Worm (Caenorhabditis elegans) whole organism, L4 larva: ENCODE data around the gene ncap-1.

Experiments used
- T20F7.1 ChIP-seq: fragments of 200-800 bp; sonication (Bioruptor generic); optimal IDR thresholded peaks from 2 replicates; lab custom pipeline; 2018; ENCODE audit warnings: mild to moderate bottlenecking, missing genetic modification characterization, missing compliant biosample characterization
- Y105C5A.15 ChIP-seq: fragments of 200-800 bp; sonication (Bioruptor generic); IDR thresholded peaks from 2 replicates; pipeline ENCODE4 v1.3.6; 2022; ENCODE audit warnings: missing genetic modification characterization, missing compliant biosample characterization
- Y75B8A.6 ChIP-seq: fragments of 200-800 bp; sonication (Bioruptor generic); IDR thresholded peaks from 2 replicates; pipeline ENCODE4 v1.3.6; 2022; ENCODE audit warnings: missing genetic modification reagents, missing genetic modification characterization, missing compliant biosample characterization
- aha-1 ChIP-seq: fragments of 150-350 bp; peaks from one replicate; lab custom pipeline; 2014; ENCODE audit warnings: missing biosample characterization, missing genetic modification characterization
- aly-2 ChIP-seq: sonication (generic microtip); optimal IDR thresholded peaks from 2 replicates; lab custom pipeline; 2018; ENCODE audit warnings: missing biosample characterization, missing genetic modification characterization
- ama-1 ChIP-seq: fragments of 150-350 bp; optimal IDR thresholded peaks from 2 replicates; lab custom pipeline; 2014; ENCODE audit warnings: inconsistent platforms, mixed read lengths
- arid-1 ChIP-seq: fragments of 200-800 bp; sonication (Bioruptor generic); conservative IDR thresholded peaks from 2 replicates; pipeline ENCODE4 v1.3.6; 2022; ENCODE audit warnings: missing genetic modification reagents, missing genetic modification characterization, missing compliant biosample characterization
- ceh-28 ChIP-seq: fragments of 150-350 bp; optimal IDR thresholded peaks from 2 replicates; lab custom pipeline; 2014; ENCODE audit warnings: missing biosample characterization, missing genetic modification reagents, missing genetic modification characterization
- ceh-32 ChIP-seq: sonication (generic microtip); optimal IDR thresholded peaks from 2 replicates; lab custom pipeline; 2016; ENCODE audit warnings: mild to moderate bottlenecking, missing genetic modification characterization, missing compliant biosample characterization; ENCODE audit not compliant: poor library complexity
- ceh-44 ChIP-seq: fragments of 200-800 bp; sonication (Bioruptor generic); IDR thresholded peaks from 2 replicates; pipeline ENCODE4 v1.3.6; 2022; ENCODE audit warnings: missing genetic modification reagents, missing genetic modification characterization, missing compliant biosample characterization
- ces-1 ChIP-seq: fragments of 150-350 bp; sonication (generic microtip); optimal IDR thresholded peaks from 4 replicates; lab custom pipeline; 2014; ENCODE audit warnings: missing biosample characterization, missing genetic modification reagents, missing genetic modification characterization
- dmd-8 ChIP-seq: fragments of 200-800 bp; sonication (Bioruptor generic); IDR thresholded peaks from 2 replicates; pipeline ENCODE4 v1.3.6; 2022; ENCODE audit warnings: missing genetic modification characterization, missing compliant biosample characterization
- duxl-1 ChIP-seq: sonication (generic microtip); optimal IDR thresholded peaks from 2 replicates; lab custom pipeline; 2016; ENCODE audit warnings: mild to moderate bottlenecking, missing genetic modification characterization, moderate library complexity, missing compliant biosample characterization; ENCODE audit not compliant: poor library complexity
- dve-1 ChIP-seq: sonication (generic microtip); optimal IDR thresholded peaks from 2 replicates; lab custom pipeline; 2017; ENCODE audit warnings: antibody characterized with exemption, mild to moderate bottlenecking, missing genetic modification characterization, missing compliant biosample characterization; ENCODE audit not compliant: insufficient read depth
- fos-1 ChIP-seq: fragments of 150-350 bp; optimal IDR thresholded peaks from 2 replicates; lab custom pipeline; 2014; ENCODE audit warnings: missing biosample characterization, missing genetic modification characterization
- hlh-30 ChIP-seq: sonication (generic microtip); optimal IDR thresholded peaks from 2 replicates; lab custom pipeline; 2017; ENCODE audit warnings: antibody characterized with exemption, mild to moderate bottlenecking, missing genetic modification characterization, missing compliant biosample characterization; ENCODE audit not compliant: insufficient read depth
- hmg-1.1 ChIP-seq: fragments of 200-800 bp; sonication (Bioruptor generic); IDR thresholded peaks from 2 replicates; pipeline ENCODE4 v1.3.6; 2022; ENCODE audit warnings: missing genetic modification reagents, missing genetic modification characterization, missing compliant biosample characterization
- nhr-102 ChIP-seq: sonication (generic microtip); optimal IDR thresholded peaks from 2 replicates; lab custom pipeline; 2016; ENCODE audit warnings: mild to moderate bottlenecking, missing genetic modification characterization, moderate library complexity, missing compliant biosample characterization
- nhr-11 ChIP-seq: fragments of 150-350 bp; optimal IDR thresholded peaks from 2 replicates; lab custom pipeline; 2014; ENCODE audit warnings: missing biosample characterization, missing genetic modification characterization
- nhr-111 ChIP-seq: fragments of 200-800 bp; sonication (Bioruptor generic); optimal IDR thresholded peaks from 2 replicates; lab custom pipeline; 2018; ENCODE audit warnings: mild to moderate bottlenecking, missing genetic modification characterization, missing compliant biosample characterization
- nhr-42 ChIP-seq: fragments of 200-800 bp; sonication (Bioruptor generic); IDR thresholded peaks from 2 replicates; pipeline ENCODE4 v1.3.6; 2022; ENCODE audit warnings: missing genetic modification characterization, missing compliant biosample characterization
- nhr-6 ChIP-seq: fragments of 150-350 bp; optimal IDR thresholded peaks from 2 replicates; lab custom pipeline; 2014; ENCODE audit warnings: missing biosample characterization, missing genetic modification characterization
- pha-4 ChIP-seq, 2 experiments: fragments of 150-350 bp in 1 of 2; fragments of 200-800 bp in 1 of 2; sonication (Bioruptor generic) in 1 of 2; IDR thresholded peaks in 1 of 2; optimal IDR thresholded peaks in 1 of 2; 2 replicates each; pipeline versions ENCODE4 v1.3.6 to Lab custom; 2014 to 2022; ENCODE audit warnings: missing genetic modification characterization in 2 of 2, missing genetic modification reagents in 2 of 2, missing biosample characterization in 1 of 2, missing compliant biosample characterization in 1 of 2
- pqm-1 ChIP-seq: sonication (generic microtip); optimal IDR thresholded peaks from 2 replicates; lab custom pipeline; 2017; ENCODE audit warnings: missing biosample characterization, missing genetic modification characterization
- set-16 ChIP-seq: fragments of 200-800 bp; sonication (Bioruptor generic); IDR thresholded peaks from 2 replicates; pipeline ENCODE4 v1.3.6; 2022; ENCODE audit warnings: missing genetic modification reagents, missing genetic modification characterization, missing compliant biosample characterization
- snpc-1.2 ChIP-seq: fragments of 200-800 bp; sonication (Bioruptor generic); IDR thresholded peaks from 2 replicates; pipeline ENCODE4 v1.3.6; 2022; ENCODE audit warnings: missing genetic modification reagents, missing genetic modification characterization, missing compliant biosample characterization
- spr-3 ChIP-seq: fragments of 200-800 bp; sonication (Bioruptor generic); optimal IDR thresholded peaks from 2 replicates; lab custom pipeline; 2018; ENCODE audit warnings: mild to moderate bottlenecking, missing genetic modification characterization, missing compliant biosample characterization
- tra-1 ChIP-seq: fragments of 200-800 bp; sonication (Bioruptor generic); IDR thresholded peaks from 2 replicates; pipeline ENCODE4 v1.3.6; 2022; ENCODE audit warnings: missing genetic modification reagents, missing genetic modification characterization, missing compliant biosample characterization
- unc-62 ChIP-seq, 3 experiments: fragments of 150-350 bp in 1 of 3; sonication (generic microtip); optimal IDR thresholded peaks in 2 of 3; peaks in 1 of 3; 1 replicate in 1 of 3; 2 replicates in 2 of 3; lab custom pipeline; 2014 to 2017; ENCODE audit warnings: missing biosample characterization in 3 of 3, missing genetic modification characterization in 3 of 3, missing genetic modification reagents in 3 of 3, missing genotype in 1 of 3
- vab-7 ChIP-seq: fragments of 200-800 bp; sonication (Bioruptor generic); IDR thresholded peaks from 2 replicates; pipeline ENCODE4 v1.3.6; 2022; ENCODE audit warnings: missing genetic modification reagents, missing genetic modification characterization, missing compliant biosample characterization

ncap-1 gene

DNA sequence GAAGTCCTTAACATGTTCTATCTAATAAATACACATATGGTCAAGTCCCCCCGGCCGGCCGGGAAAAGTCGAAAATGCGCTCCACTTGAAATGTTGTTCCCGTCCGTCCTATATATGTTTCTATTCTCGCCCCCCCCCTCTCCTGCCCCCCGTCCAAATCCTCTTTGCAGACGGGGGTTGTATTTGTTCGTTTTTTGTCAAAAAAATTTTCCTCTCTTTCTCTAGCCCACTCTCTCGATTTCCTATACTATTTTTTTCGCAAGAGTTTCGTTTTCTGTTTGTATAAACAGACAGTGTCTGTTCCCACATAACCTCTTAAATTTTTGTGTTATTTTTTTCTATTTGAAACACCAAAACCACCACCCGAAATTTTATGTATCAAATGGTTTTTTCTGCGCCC, 48.0 kb upstream of the ncap-1 start (continued):
- TF ChIP-seq aly-2 (tag; lab: Kevin White, UChicago) (no peak), vab-7 (no peak), nhr-102 (tag; lab: Kevin White, UChicago) (no peak), tra-1 (GFP tag; lab: Robert Waterston, UW) (no peak), spr-3 (no peak), pha-4 (GFP tag; IDR thresholded peaks at IDR 0.05; lab: Robert Waterston, UW) (peak; percentile 29; the same call in 1 of the 2 replicates), pha-4 (tag; optimal IDR thresholded peaks at IDR 0.05; lab: Kevin White, UChicago) (no peak), snpc-1.2 (GFP tag; lab: Robert Waterston, UW) (no peak), T20F7.1 (GFP tag; lab: Kevin White, UChicago) (no peak), dve-1 (tag; lab: Kevin White, UChicago) (peak; percentile 25), hmg-1.1 (GFP tag; lab: Robert Waterston, UW) (0 out of 2 replicates have a peak, but pooled peaks have one; percentile 10), ceh-32 (tag; lab: Kevin White, UChicago) (no peak), nhr-111 (GFP tag; lab: Kevin White, UChicago) (no peak), Y105C5A.15 (GFP tag; lab: Robert Waterston, UW) (no peak), ceh-28 (no peak), nhr-11 (tag; lab: Kevin White, UChicago) (no peak), fos-1 (tag; lab: Kevin White, UChicago) (no peak)
- TF ChIP-seq, all 104 proteins: peak for 4

DNA sequence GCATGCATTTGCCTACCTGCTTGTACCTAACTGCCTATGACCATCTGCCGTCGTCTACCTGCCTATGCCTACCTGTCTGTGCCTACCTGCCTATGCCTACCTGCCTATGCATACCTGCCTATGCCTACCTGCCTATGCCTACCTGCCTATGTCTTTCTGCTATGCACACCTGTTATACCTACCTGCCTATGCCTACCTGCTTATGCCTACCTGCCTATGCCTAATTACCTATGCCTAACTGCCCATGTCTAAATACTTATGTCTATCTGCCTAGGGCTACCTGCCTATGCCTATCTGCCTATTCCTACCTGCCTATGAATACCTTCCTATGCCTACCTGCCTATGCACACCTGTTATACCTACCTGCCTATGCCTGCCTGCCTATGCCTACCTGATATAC, 47.2 kb upstream of the ncap-1 start:
- TF ChIP-seq unc-62 (GFP tag; optimal IDR thresholded peaks at IDR 0.05 in 1 of 2; lab: Kevin White, UChicago) (peak in 1 of 2 experiments; percentile 61), unc-62 (tag; optimal IDR thresholded peaks at IDR 0.05; lab: Kevin White, UChicago) (no peak), hlh-30 (tag; lab: Kevin White, UChicago) (no peak), nhr-11 (tag; lab: Kevin White, UChicago) (no peak), dve-1 (tag; lab: Kevin White, UChicago) (no peak)
- TF ChIP-seq, all 104 proteins: peak for 1

ce11 chrII:2965215-2965998, 46.3 kb upstream of the ncap-1 start:
- TF ChIP-seq set-16 (GFP tag; lab: Robert Waterston, UW) (0 out of 2 replicates have a peak, but pooled peaks have one; percentile 22), spr-3 (no peak), ama-1 (no peak), arid-1 (0 out of 2 replicates have a peak, but pooled peaks have one; percentile 3), pqm-1 (tag; lab: Kevin White, UChicago) (no peak), aha-1 (tag; lab: Kevin White, UChicago) (peak; percentile 76), dmd-8 (GFP tag; lab: Robert Waterston, UW) (no peak), ces-1 (GFP tag; lab: Kevin White, UChicago) (no peak), nhr-42 (GFP tag; lab: Robert Waterston, UW) (no peak), nhr-6 (no peak), Y75B8A.6 (no peak), duxl-1 (tag; lab: Kevin White, UChicago) (no peak)

DNA sequence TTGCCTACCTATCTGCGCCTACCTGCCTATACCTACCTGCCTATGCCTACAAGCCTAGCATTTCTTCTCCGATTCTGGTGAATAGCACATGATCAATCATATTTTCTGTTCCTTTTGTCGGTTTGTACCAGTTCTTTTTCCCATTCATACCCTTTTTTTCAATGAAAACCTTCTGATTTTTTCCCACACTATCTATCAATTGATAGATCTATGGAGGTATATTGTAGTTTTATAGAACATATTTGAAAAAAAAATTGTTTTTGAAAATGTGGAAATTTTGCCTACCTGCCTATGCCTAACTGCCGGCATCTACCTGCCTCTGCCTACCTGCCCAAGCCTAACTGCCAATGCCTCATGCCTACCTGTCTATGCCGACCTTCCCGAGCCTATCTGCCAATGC, 44.5 kb upstream of the ncap-1 start:
- TF ChIP-seq ceh-44 (GFP tag; lab: Robert Waterston, UW) (no peak), aha-1 (tag; lab: Kevin White, UChicago) (peak; percentile 91)
